Worm (Caenorhabditis elegans) whole organism, early embryonic: ENCODE results near the gene C09H5.7.

ENCODE experiments used
- B0310.2 ChIP-seq: sonication (generic microtip); optimal IDR thresholded peaks from 2 replicates; lab custom pipeline; 2016; ENCODE audit warnings: mild to moderate bottlenecking, missing genetic modification characterization, missing compliant biosample characterization
- aly-1 ChIP-seq: sonication (generic microtip); optimal IDR thresholded peaks from 2 replicates; lab custom pipeline; 2016; ENCODE audit warnings: missing genetic modification characterization, missing compliant biosample characterization
- ama-1 ChIP-seq: fragments of 150-350 bp; optimal IDR thresholded peaks from 2 replicates; lab custom pipeline; 2014
- ceh-36 ChIP-seq: sonication (generic microtip); optimal IDR thresholded peaks from 2 replicates; lab custom pipeline; 2016; ENCODE audit warnings: missing genetic modification characterization, inconsistent platforms, missing compliant biosample characterization
- ets-7 ChIP-seq: sonication (generic microtip); optimal IDR thresholded peaks from 2 replicates; lab custom pipeline; 2016; ENCODE audit warnings: missing genotype, missing genetic modification characterization, missing compliant biosample characterization
- flt-1 ChIP-seq: fragments of 200-800 bp; sonication (Bioruptor generic); IDR thresholded peaks from 2 replicates; pipeline ENCODE4 v1.3.6; 2022; ENCODE audit warnings: missing genetic modification characterization, missing compliant biosample characterization
- hmbx-1 ChIP-seq: sonication (generic microtip); optimal IDR thresholded peaks from 2 replicates; lab custom pipeline; 2016; ENCODE audit warnings: mild to moderate bottlenecking, missing genetic modification characterization, missing compliant biosample characterization
- hmg-4 ChIP-seq: fragments of 200-800 bp; sonication (Bioruptor generic); optimal IDR thresholded peaks from 2 replicates; lab custom pipeline; 2018; ENCODE audit warnings: mild to moderate bottlenecking, missing genetic modification characterization, missing compliant biosample characterization
- hnd-1 ChIP-seq: sonication (generic microtip); optimal IDR thresholded peaks from 2 replicates; lab custom pipeline; 2016; ENCODE audit warnings: missing genetic modification characterization, missing compliant biosample characterization
- scrt-1 ChIP-seq: fragments of 200-800 bp; sonication (Bioruptor generic); IDR thresholded peaks from 2 replicates; pipeline ENCODE4 v1.3.6; 2022; ENCODE audit warnings: missing genetic modification characterization, missing compliant biosample characterization
- sea-1 ChIP-seq: fragments of 200-800 bp; sonication (Bioruptor generic); conservative IDR thresholded peaks from 2 replicates; pipeline ENCODE4 v1.3.6; 2022; ENCODE audit warnings: missing genetic modification characterization, missing compliant biosample characterization
- tbx-37 ChIP-seq: fragments of 200-800 bp; sonication (Bioruptor generic); conservative IDR thresholded peaks from 2 replicates; pipeline ENCODE4 v1.3.6; 2022; ENCODE audit warnings: missing genetic modification reagents, missing genetic modification characterization, missing compliant biosample characterization
- tra-4 ChIP-seq: sonication (generic microtip); optimal IDR thresholded peaks from 2 replicates; lab custom pipeline; 2017; ENCODE audit warnings: missing genetic modification characterization, missing compliant biosample characterization

DNA sequence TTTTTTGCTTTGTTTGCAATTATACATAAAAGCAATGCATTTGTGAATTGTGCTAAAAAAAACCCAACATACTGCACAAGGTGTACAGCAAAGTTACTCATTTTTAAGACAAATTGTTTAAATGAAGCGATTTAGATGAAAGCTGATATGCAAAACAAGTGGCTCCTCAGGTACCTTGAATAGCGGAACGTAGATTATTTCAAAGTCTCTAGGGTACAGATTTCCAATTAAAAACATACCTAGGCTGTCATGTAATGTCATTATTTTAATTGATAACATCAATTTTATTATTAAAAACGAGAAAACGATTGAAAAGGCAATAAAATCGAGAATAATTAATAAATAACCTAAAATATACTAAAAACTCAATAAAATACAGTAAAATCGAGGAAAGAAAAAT lies 23.0 kb downstream of the C09H5.7 start, which contains the start of gene str-139:
- TF ChIP-seq B0310.2 (tag; lab: Kevin White, UChicago), result no peak
- no peak for TF ChIP-seq ceh-36 (tag; lab: Kevin White, UChicago)
- no peak for TF ChIP-seq flt-1 (GFP tag; lab: Robert Waterston, UW)
- no peak for TF ChIP-seq hnd-1
- no peak for TF ChIP-seq scrt-1 (GFP tag; lab: Robert Waterston, UW)
- no peak for TF ChIP-seq tra-4 (tag; lab: Kevin White, UChicago)
- TF ChIP-seq ama-1 (lab: Kevin White, UChicago), result no peak
- no peak for TF ChIP-seq sea-1 (GFP tag; lab: Robert Waterston, UW)
- TF ChIP-seq tbx-37, result no peak
- no peak for TF ChIP-seq hmg-4
- TF ChIP-seq hmbx-1 (tag; lab: Kevin White, UChicago), result no peak
- no peak for TF ChIP-seq ets-7
- TF ChIP-seq aly-1 (tag; lab: Kevin White, UChicago), result no peak
